Fruit fly (Drosophila melanogaster): ENCODE data around the gene CG7298.

DNA sequence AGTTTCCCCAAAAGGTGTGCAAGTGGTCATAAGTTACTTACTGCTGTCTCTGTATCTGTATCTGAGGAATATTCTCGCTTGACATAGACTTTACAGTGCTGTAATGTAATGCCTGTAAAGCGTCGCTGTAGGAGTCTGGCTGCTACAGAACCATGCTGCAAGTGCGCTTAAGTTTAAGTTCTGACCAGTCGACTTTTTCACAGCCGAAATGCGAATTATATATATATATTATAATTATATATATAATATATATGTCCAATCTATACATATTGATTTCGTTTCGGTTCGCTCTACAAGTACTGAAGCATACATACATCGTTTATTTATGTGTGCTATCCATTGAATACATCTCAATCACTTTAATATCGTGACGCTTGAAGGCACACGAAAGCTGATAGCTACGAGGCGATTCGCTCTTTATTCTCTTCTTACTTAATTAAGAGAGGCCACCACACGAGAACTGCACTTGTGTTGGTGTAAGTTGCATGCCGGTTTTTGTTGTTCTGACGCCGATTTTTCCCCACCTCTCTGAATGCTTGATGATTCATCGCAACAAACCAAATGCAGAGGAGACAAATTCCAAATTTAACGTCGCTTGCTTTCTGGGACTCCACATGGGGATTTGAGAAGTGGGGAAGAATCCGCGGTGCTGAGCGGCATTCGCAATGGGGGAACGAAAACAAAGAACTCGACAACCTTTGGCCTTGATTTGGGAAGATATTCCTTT is 17.0 kb downstream of the CG7298 start:
- TF ChIP-seq D1 (tag; optimal IDR thresholded peaks at IDR 0.05) (no peak), Snoo (tag; optimal IDR thresholded peaks at IDR 0.05) (no peak), CG34367 (tag; optimal IDR thresholded peaks at IDR 0.05) (peak; percentile 29), CG32121 (GFP tag; IDR thresholded peaks at IDR 0.05) (no peak), CG14655 (GFP tag; optimal IDR thresholded peaks at IDR 0.05) (no peak), CG15710 (tag; optimal IDR thresholded peaks at IDR 0.05) (peak; percentile 4), Ets98B (GFP tag; IDR thresholded peaks at IDR 0.05) (peak; percentile 23; the same call in 1 of the 2 replicates)

Measured in whole organism, pupa.